Worm (Caenorhabditis elegans): ENCODE data around the gene bath-24.

- TF ChIP-seq dao-5 (tag; optimal IDR thresholded peaks at IDR 0.05) = no peak
- TF ChIP-seq W03F9.2 (tag; optimal IDR thresholded peaks at IDR 0.05) = no peak
Measured at ce11 chrII:2087206-2087605, 41.8 kb upstream of the bath-24 start.
